Fruit fly (Drosophila melanogaster): ENCODE data around the gene Sh3beta.
A peak's percentile ranks its signal among the peaks of the same experiment; 100 is the strongest.

Sh3beta gene

dm6 chr3L:7361095-7361522 lies 8.0 kb downstream of the Sh3beta start (continued):
- no peak for TF ChIP-seq chm (GFP tag; IDR thresholded peaks at IDR 0.05)
- no peak for TF ChIP-seq CG10959 (GFP tag; IDR thresholded peaks at IDR 0.05)
- no peak for TF ChIP-seq CG7745 (tag; optimal IDR thresholded peaks at IDR 0.05)
- no peak for TF ChIP-seq da (GFP tag; optimal IDR thresholded peaks at IDR 0.05)
- no peak for TF ChIP-seq CG10462 (GFP tag; optimal IDR thresholded peaks at IDR 0.05)
- TF ChIP-seq grau (tag; optimal IDR thresholded peaks at IDR 0.05) = no peak
- peak; percentile 56 for TF ChIP-seq ac (GFP tag; optimal IDR thresholded peaks at IDR 0.05)
- no peak for TF ChIP-seq CG2202 (tag; optimal IDR thresholded peaks at IDR 0.05)
- TF ChIP-seq CG6654 (GFP tag; optimal IDR thresholded peaks at IDR 0.05) = no peak
- TF ChIP-seq tup (GFP tag; optimal IDR thresholded peaks at IDR 0.05) = no peak
- no peak for TF ChIP-seq D19A (tag; optimal IDR thresholded peaks at IDR 0.05)
- no peak for TF ChIP-seq eyg (GFP tag; optimal IDR thresholded peaks at IDR 0.05)
- TF ChIP-seq CG6254 (GFP tag; optimal IDR thresholded peaks at IDR 0.05) = no peak
- TF ChIP-seq Hmr (GFP tag; optimal IDR thresholded peaks at IDR 0.05) = no peak
- no peak for TF ChIP-seq abd-A (tag; optimal IDR thresholded peaks at IDR 0.05)
- TF ChIP-seq nom (GFP tag; optimal IDR thresholded peaks at IDR 0.05) = peak; percentile 57
- no peak for TF ChIP-seq Hr39 (optimal IDR thresholded peaks at IDR 0.05)
- no peak for TF ChIP-seq CG4424 (GFP tag; optimal IDR thresholded peaks at IDR 0.05)
- no peak for TF ChIP-seq Oaz (GFP tag; IDR thresholded peaks at IDR 0.05)
- peak; percentile 33 for TF ChIP-seq Blimp-1 (GFP tag; optimal IDR thresholded peaks at IDR 0.05)
- no peak for TF ChIP-seq CG8478 (optimal IDR thresholded peaks at IDR 0.05)
- TF ChIP-seq CoRest (tag; optimal IDR thresholded peaks at IDR 0.05) = no peak
- TF ChIP-seq CG7357 (GFP tag; IDR thresholded peaks at IDR 0.05) = no peak
- TF ChIP-seq CG17612 (GFP tag; IDR thresholded peaks at IDR 0.05) = no peak
- TF ChIP-seq Nf-YC (tag; optimal IDR thresholded peaks at IDR 0.05) = peak; percentile 82
- TF ChIP-seq zfh2 (GFP tag; optimal IDR thresholded peaks at IDR 0.05) = no peak
- 0 out of 2 replicates have a peak, but pooled peaks have one; percentile 16 for TF ChIP-seq rib (GFP tag; IDR thresholded peaks at IDR 0.05)
- TF ChIP-seq CG34376 (GFP tag; optimal IDR thresholded peaks at IDR 0.05) = peak; percentile 69
- no peak for TF ChIP-seq Bgb (GFP tag; IDR thresholded peaks at IDR 0.05; ENCODE audit: partially characterized antibody)
- no peak for TF ChIP-seq CG15696 (tag; optimal IDR thresholded peaks at IDR 0.05)
- TF ChIP-seq gro (GFP tag; optimal IDR thresholded peaks at IDR 0.05) = peak; percentile 40
- TF ChIP-seq CG10565 (GFP tag; optimal IDR thresholded peaks at IDR 0.05) = no peak
- no peak for TF ChIP-seq Ets97D (GFP tag; optimal IDR thresholded peaks at IDR 0.05)
- no peak for TF ChIP-seq Hsf (GFP tag; optimal IDR thresholded peaks at IDR 0.05)
- TF ChIP-seq gsb (GFP tag; IDR thresholded peaks at IDR 0.05) = no peak
- no peak for TF ChIP-seq Dfd (GFP tag; optimal IDR thresholded peaks at IDR 0.05)
- no peak for TF ChIP-seq CG2116 (GFP tag; optimal IDR thresholded peaks at IDR 0.05)
- no peak for TF ChIP-seq wdn (GFP tag; IDR thresholded peaks at IDR 0.05)
- no peak for TF ChIP-seq CG14014 (GFP tag; IDR thresholded peaks at IDR 0.05)
- peak; percentile 45 to 57 for TF ChIP-seq Trl (optimal IDR thresholded peaks at IDR 0.05)
- no peak for TF ChIP-seq Trl (GFP tag; optimal IDR thresholded peaks at IDR 0.05)
- no peak for TF ChIP-seq tx (GFP tag; optimal IDR thresholded peaks at IDR 0.05)
- no peak for TF ChIP-seq CG13123 (GFP tag; optimal IDR thresholded peaks at IDR 0.05)
- no peak for TF ChIP-seq slbo (GFP tag; IDR thresholded peaks at IDR 0.05)
- TF ChIP-seq CG9817 (tag; optimal IDR thresholded peaks at IDR 0.05) = no peak
- TF ChIP-seq Sry-δ (GFP tag; optimal IDR thresholded peaks at IDR 0.05) = no peak
- TF ChIP-seq pros (GFP tag; optimal IDR thresholded peaks at IDR 0.05) = peak; percentile 69
- no peak for TF ChIP-seq Dll (GFP tag; IDR thresholded peaks at IDR 0.05; ENCODE audit: partially characterized antibody)
- TF ChIP-seq ranshi (GFP tag; IDR thresholded peaks at IDR 0.05) = no peak; the same call in 1 of the 2 replicates
- no peak for TF ChIP-seq az2 (GFP tag; optimal IDR thresholded peaks at IDR 0.05)
- TF ChIP-seq CG4360 (GFP tag; IDR thresholded peaks at IDR 0.05) = no peak
- TF ChIP-seq lab (GFP tag; optimal IDR thresholded peaks at IDR 0.05) = peak; percentile 77
- TF ChIP-seq tap (tag; optimal IDR thresholded peaks at IDR 0.05) = no peak
